Fruit fly (Drosophila melanogaster): ENCODE measurements around the gene CG9547.

Gene CG9547

dm6 chr2L:6455955-6456599 is 38.3 kb downstream of the CG9547 start, which contains the start of gene frj (continued):
- TF ChIP-seq CG5953 (GFP tag; IDR thresholded peaks at IDR 0.05) (no peak), bbx (GFP tag; IDR thresholded peaks at IDR 0.05; ENCODE audit: partially characterized antibody) (peak; percentile 61), ara (GFP tag; IDR thresholded peaks at IDR 0.05) (no peak), Elba2 (GFP tag; optimal IDR thresholded peaks at IDR 0.05) (no peak), Drgx (GFP tag; IDR thresholded peaks at IDR 0.05) (peak; percentile 36; the same call in 1 of the 2 replicates), tll (GFP tag; optimal IDR thresholded peaks at IDR 0.05) (peak in 1 of 2 experiments; percentile 91), CG12391 (tag; optimal IDR thresholded peaks at IDR 0.05) (peak; percentile 73), sd (tag; optimal IDR thresholded peaks at IDR 0.05) (peak; percentile 51), CG14050 (GFP tag; IDR thresholded peaks at IDR 0.05) (0 out of 3 replicates have a peak, but pooled peaks have one; percentile 32), exex (tag; optimal IDR thresholded peaks at IDR 0.05) (peak; percentile 10), Lim3 (GFP tag; IDR thresholded peaks at IDR 0.05) (no peak), vvl (GFP tag; IDR thresholded peaks at IDR 0.05) (peak; percentile 82; the same call in 1 of the 2 replicates), da (GFP tag; optimal IDR thresholded peaks at IDR 0.05) (no peak), CG4617 (GFP tag; optimal IDR thresholded peaks at IDR 0.05; ENCODE audit: borderline replicate concordance) (peak; percentile 73), odd (GFP tag; optimal IDR thresholded peaks at IDR 0.05) (no peak), p53 (GFP tag; optimal IDR thresholded peaks at IDR 0.05) (peak; percentile 60), CG14860 (GFP tag; IDR thresholded peaks at IDR 0.05; ENCODE audit: partially characterized antibody) (peak; percentile 60; the same call in 2 of the 3 replicates), CG10565 (GFP tag; optimal IDR thresholded peaks at IDR 0.05) (no peak), CG1602 (GFP tag; optimal IDR thresholded peaks at IDR 0.05) (peak; percentile 66), CG2889 (GFP tag; IDR thresholded peaks at IDR 0.05) (0 out of 3 replicates have a peak, but pooled peaks have one; percentile 5), Dek (tag; optimal IDR thresholded peaks at IDR 0.05) (peak; percentile 57), bcd (GFP tag; optimal IDR thresholded peaks at IDR 0.05) (peak; percentile 68), cwo (GFP tag; optimal IDR thresholded peaks at IDR 0.05) (no peak), Hsf (GFP tag; optimal IDR thresholded peaks at IDR 0.05) (peak; percentile 79), CG11696 (GFP tag; IDR thresholded peaks at IDR 0.05) (no peak), CG17361 (GFP tag; IDR thresholded peaks at IDR 0.05) (peak; percentile 74), unpg (GFP tag; optimal IDR thresholded peaks at IDR 0.05) (peak; percentile 55), Fer3 (tag; optimal IDR thresholded peaks at IDR 0.05) (peak; percentile 41), CG32767 (GFP tag; IDR thresholded peaks at IDR 0.05) (no peak), CG12071 (GFP tag; optimal IDR thresholded peaks at IDR 0.05) (no peak), tup (GFP tag; optimal IDR thresholded peaks at IDR 0.05) (no peak), CG10462 (GFP tag; optimal IDR thresholded peaks at IDR 0.05) (peak; percentile 29), scrt (GFP tag; optimal IDR thresholded peaks at IDR 0.05) (no peak), CG15696 (tag; optimal IDR thresholded peaks at IDR 0.05) (peak; percentile 58), BEAF-32 (GFP tag; optimal IDR thresholded peaks at IDR 0.05) (peak; percentile 95), dysf (GFP tag; IDR thresholded peaks at IDR 0.05) (peak; percentile 62), CG15011 (GFP tag; optimal IDR thresholded peaks at IDR 0.05) (peak; percentile 19), CG10543 (GFP tag; optimal IDR thresholded peaks at IDR 0.05) (peak; percentile 6), CG15073 (GFP tag; optimal IDR thresholded peaks at IDR 0.05) (no peak), mld (GFP tag; IDR thresholded peaks at IDR 0.05; ENCODE audit: partially characterized antibody) (no peak), CG7745 (tag; optimal IDR thresholded peaks at IDR 0.05) (no peak), Bgb (GFP tag; IDR thresholded peaks at IDR 0.05; ENCODE audit: partially characterized antibody) (peak; percentile 59; the same call in 1 of the 2 replicates), CG3847 (GFP tag; IDR thresholded peaks at IDR 0.05) (peak; percentile 79), dmrt11E (tag; optimal IDR thresholded peaks at IDR 0.05) (peak; percentile 46), hbn (GFP tag; IDR thresholded peaks at IDR 0.05; ENCODE audit: partially characterized antibody) (0 out of 2 replicates have a peak, but pooled peaks have one; percentile 26), gcm2 (GFP tag; optimal IDR thresholded peaks at IDR 0.05) (no peak), zen2 (GFP tag; IDR thresholded peaks at IDR 0.05; ENCODE audit: partially characterized antibody) (peak; percentile 33; the same call in 1 of the 3 replicates), Opbp (GFP tag; IDR thresholded peaks at IDR 0.05; ENCODE audit: partially characterized antibody) (peak; percentile 63)

Measured in whole organism, embryonic.